Worm (Caenorhabditis elegans) whole organism, early embryonic: Measurements from ENCODE around the gene C16D9.3.

Experiments used
- F13C5.2 ChIP-seq: sonication (generic microtip); optimal IDR thresholded peaks from 2 replicates; lab custom pipeline; 2017; ENCODE audit warnings: mild to moderate bottlenecking, missing genetic modification characterization, inconsistent platforms, missing compliant biosample characterization
- aly-1 ChIP-seq: sonication (generic microtip); optimal IDR thresholded peaks from 2 replicates; lab custom pipeline; 2016; ENCODE audit warnings: missing genetic modification characterization, missing compliant biosample characterization
- ama-1 ChIP-seq: fragments of 150-350 bp; optimal IDR thresholded peaks from 2 replicates; lab custom pipeline; 2014
- ceh-13 ChIP-seq: fragments of 200-800 bp; sonication (Bioruptor generic); optimal IDR thresholded peaks from 2 replicates; lab custom pipeline; 2018; ENCODE audit warnings: mild to moderate bottlenecking, missing genetic modification characterization, missing compliant biosample characterization
- hmbx-1 ChIP-seq: sonication (generic microtip); optimal IDR thresholded peaks from 2 replicates; lab custom pipeline; 2016; ENCODE audit warnings: mild to moderate bottlenecking, missing genetic modification characterization, missing compliant biosample characterization
- hnd-1 ChIP-seq: sonication (generic microtip); optimal IDR thresholded peaks from 2 replicates; lab custom pipeline; 2016; ENCODE audit warnings: missing genetic modification characterization, missing compliant biosample characterization
- pes-1 ChIP-seq: fragments of 200-800 bp; sonication (Bioruptor generic); IDR thresholded peaks from 2 replicates; pipeline ENCODE4 v1.3.6; 2022; ENCODE audit warnings: missing genetic modification reagents, missing genetic modification characterization, missing compliant biosample characterization
- scrt-1 ChIP-seq: fragments of 200-800 bp; sonication (Bioruptor generic); IDR thresholded peaks from 2 replicates; pipeline ENCODE4 v1.3.6; 2022; ENCODE audit warnings: missing genetic modification characterization, missing compliant biosample characterization
- tbx-11 ChIP-seq: fragments of 200-800 bp; sonication (Bioruptor generic); IDR thresholded peaks from 2 replicates; pipeline ENCODE4 v1.3.6; 2022; ENCODE audit warnings: missing genetic modification characterization, missing compliant biosample characterization
- tbx-37 ChIP-seq: fragments of 200-800 bp; sonication (Bioruptor generic); conservative IDR thresholded peaks from 2 replicates; pipeline ENCODE4 v1.3.6; 2022; ENCODE audit warnings: missing genetic modification reagents, missing genetic modification characterization, missing compliant biosample characterization

DNA sequence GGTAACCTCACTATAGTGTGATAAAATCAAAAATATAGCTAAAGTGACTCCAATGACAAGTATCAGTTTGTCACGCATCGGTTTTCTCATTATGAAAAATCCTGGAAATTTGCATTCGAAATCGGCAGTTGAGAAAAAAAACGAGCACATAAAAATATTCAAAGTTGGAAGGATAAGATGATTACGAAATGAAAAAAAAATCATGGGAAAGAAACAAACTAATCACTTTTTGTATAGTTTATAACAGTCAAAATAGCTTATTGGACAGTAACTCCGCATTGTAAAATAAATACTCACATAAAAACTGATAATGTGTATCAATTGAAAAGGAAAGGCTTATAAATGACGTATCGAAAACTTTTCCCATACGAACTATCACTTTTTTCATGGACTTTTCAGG, 3.0 kb upstream of the C16D9.3 start, which contains the start of gene C16D9.4:
- TF ChIP-seq tbx-37 (no peak), ama-1 (no peak), hmbx-1 (no peak), aly-1 (tag; lab: Kevin White, UChicago) (no peak), pes-1 (GFP tag; lab: Robert Waterston, UW) (no peak), ceh-13 (GFP tag; lab: Kevin White, UChicago) (no peak), tbx-11 (GFP tag; lab: Robert Waterston, UW) (no peak), F13C5.2 (tag; lab: Kevin White, UChicago) (no peak), hnd-1 (tag; lab: Kevin White, UChicago) (no peak), scrt-1 (GFP tag; lab: Robert Waterston, UW) (no peak)
